Worm (Caenorhabditis elegans) whole organism, mixed stage, embryonic: Measurements from ENCODE around the gene srv-2.

Experiments used
- ces-1 ChIP-seq: fragments of 150-350 bp; optimal IDR thresholded peaks from 2 replicates; lab custom pipeline; 2014; ENCODE audit warnings: missing biosample characterization, missing genetic modification reagents, missing genetic modification characterization
- cnd-1 ChIP-seq: fragments of 200-800 bp; sonication (Bioruptor generic); optimal IDR thresholded peaks from 2 replicates; lab custom pipeline; 2018; ENCODE audit warnings: mild to moderate bottlenecking, missing genetic modification characterization, missing compliant biosample characterization
- elt-1 ChIP-seq: sonication (generic microtip); optimal IDR thresholded peaks from 2 replicates; lab custom pipeline; 2017; ENCODE audit warnings: missing genetic modification characterization, mild to moderate bottlenecking, missing compliant biosample characterization, antibody characterized with exemption, moderate library complexity, borderline replicate concordance; ENCODE audit not compliant: insufficient read depth
- elt-3 ChIP-seq: fragments of 150-350 bp; optimal IDR thresholded peaks from 2 replicates; lab custom pipeline; 2014; ENCODE audit warnings: missing biosample characterization, missing genetic modification characterization
- lin-13 ChIP-seq: fragments of 150-350 bp; optimal IDR thresholded peaks from 2 replicates; lab custom pipeline; 2014; ENCODE audit warnings: missing biosample characterization, missing genetic modification characterization
- nhr-76 ChIP-seq: sonication (generic microtip); optimal IDR thresholded peaks from 2 replicates; lab custom pipeline; 2017; ENCODE audit warnings: missing biosample characterization, missing genetic modification characterization
- sem-2 ChIP-seq: fragments of 200-800 bp; sonication (Bioruptor generic); optimal IDR thresholded peaks from 2 replicates; lab custom pipeline; 2018; ENCODE audit warnings: mild to moderate bottlenecking, missing genetic modification characterization, missing compliant biosample characterization
- snpc-4 ChIP-seq: fragments of 150-350 bp; optimal IDR thresholded peaks from 2 replicates; lab custom pipeline; 2014; ENCODE audit warnings: missing biosample characterization, missing genetic modification characterization
- sptf-1 ChIP-seq: sonication (generic microtip); optimal IDR thresholded peaks from 2 replicates; lab custom pipeline; 2017; ENCODE audit warnings: mild to moderate bottlenecking, missing genetic modification characterization, moderate library complexity, missing compliant biosample characterization
- unc-39 ChIP-seq: fragments of 150-350 bp; optimal IDR thresholded peaks from 2 replicates; lab custom pipeline; 2014; ENCODE audit warnings: missing biosample characterization, missing genetic modification characterization
- unc-62 ChIP-seq: fragments of 150-350 bp; optimal IDR thresholded peaks from 2 replicates; lab custom pipeline; 2014; ENCODE audit warnings: missing biosample characterization, missing genetic modification reagents, missing genetic modification characterization
- ztf-11 ChIP-seq: fragments of 150-350 bp; optimal IDR thresholded peaks from 2 replicates; lab custom pipeline; 2014; ENCODE audit warnings: missing biosample characterization, missing genetic modification characterization

ce11 chrII:10554972-10555371, 47.1 kb downstream of the srv-2 start, which contains the start of gene mnk-1:
- TF ChIP-seq lin-13 (tag; lab: Kevin White, UChicago), result no peak
- TF ChIP-seq elt-1, result no peak
- TF ChIP-seq ztf-11 (tag; lab: Kevin White, UChicago), result no peak
- no peak for TF ChIP-seq nhr-76 (tag; lab: Kevin White, UChicago)
- TF ChIP-seq unc-62, result no peak
- TF ChIP-seq cnd-1, result no peak
- TF ChIP-seq sem-2 (GFP tag; lab: Kevin White, UChicago), result no peak
- TF ChIP-seq unc-39, result no peak
- TF ChIP-seq ces-1 (GFP tag; lab: Kevin White, UChicago), result no peak
- TF ChIP-seq elt-3 (tag; lab: Kevin White, UChicago), result no peak
- TF ChIP-seq sptf-1 (tag; lab: Kevin White, UChicago), result no peak
- no peak for TF ChIP-seq snpc-4 (tag; lab: Kevin White, UChicago)
